Fruit fly (Drosophila melanogaster) S2 (cell line): ENCODE results near the gene CG43800.

Experiments
- CG8478 ChIP-seq: fragments of >200 bp; optimal IDR thresholded peaks from 2 replicates; lab custom pipeline; 2018
- CTCF ChIP-seq, 2 experiments: fragments of >200 bp; optimal IDR thresholded peaks; 2 replicates each; lab custom pipeline; 2018

- TF ChIP-seq CG8478 (lab: Kevin White, UChicago) (no peak), CTCF (optimal IDR thresholded peaks at IDR 0.05; lab: Kevin White, UChicago) (no peak)
Measured at dm6 chr2L:7240311-7240710, 7.7 kb upstream of the CG43800 start.
